Fruit fly (Drosophila melanogaster) whole organism, wandering third instar larva: ENCODE data around the gene Jhbp3.

Source experiments
- CG32264 ChIP-seq: fragments of 200-800 bp; sonication (Bioruptor generic); optimal IDR thresholded peaks from 2 replicates; lab custom pipeline; 2016; ENCODE audit warnings: missing biosample characterization, missing genetic modification characterization
- Dfd ChIP-seq: fragments of >200 bp; optimal IDR thresholded peaks from 2 replicates; lab custom pipeline; 2017; ENCODE audit warnings: missing biosample characterization, missing genetic modification characterization
- Hr83 ChIP-seq: fragments of 200-300 bp; sonication (Bioruptor generic); optimal IDR thresholded peaks from 2 replicates; lab custom pipeline; 2016; ENCODE audit warnings: missing biosample characterization, mild to moderate bottlenecking, missing genetic modification characterization, moderate library complexity; ENCODE audit not compliant: poor library complexity, severe bottlenecking
- Jra ChIP-seq: sonication (Bioruptor generic); optimal IDR thresholded peaks from 2 replicates; lab custom pipeline; 2016; ENCODE audit warnings: missing biosample characterization, missing genetic modification characterization
- Mio ChIP-seq: sonication (Bioruptor generic); optimal IDR thresholded peaks from 2 replicates; lab custom pipeline; 2016; ENCODE audit warnings: missing biosample characterization, missing genetic modification characterization
- br ChIP-seq: fragments of 200-800 bp; sonication (Bioruptor generic); optimal IDR thresholded peaks from 2 replicates; lab custom pipeline; 2016; ENCODE audit warnings: missing biosample characterization, missing genetic modification characterization
- dmrt93B ChIP-seq: fragments of 200-800 bp; sonication (Bioruptor generic); optimal IDR thresholded peaks from 2 replicates; lab custom pipeline; 2018; ENCODE audit warnings: missing biosample characterization, mild to moderate bottlenecking, missing genetic modification characterization
- psq ChIP-seq: fragments of 200-800 bp; sonication (Bioruptor generic); optimal IDR thresholded peaks from 3 replicates; lab custom pipeline; 2017; ENCODE audit warnings: missing biosample characterization, mild to moderate bottlenecking, missing genetic modification characterization, moderate library complexity
- usp ChIP-seq: fragments of >200 bp; optimal IDR thresholded peaks from 2 replicates; lab custom pipeline; 2017; ENCODE audit warnings: missing biosample characterization, missing genetic modification characterization
- woc ChIP-seq: sonication (Bioruptor generic); optimal IDR thresholded peaks from 2 replicates; lab custom pipeline; 2016; ENCODE audit warnings: missing biosample characterization, mild to moderate bottlenecking, missing genetic modification characterization

DNA sequence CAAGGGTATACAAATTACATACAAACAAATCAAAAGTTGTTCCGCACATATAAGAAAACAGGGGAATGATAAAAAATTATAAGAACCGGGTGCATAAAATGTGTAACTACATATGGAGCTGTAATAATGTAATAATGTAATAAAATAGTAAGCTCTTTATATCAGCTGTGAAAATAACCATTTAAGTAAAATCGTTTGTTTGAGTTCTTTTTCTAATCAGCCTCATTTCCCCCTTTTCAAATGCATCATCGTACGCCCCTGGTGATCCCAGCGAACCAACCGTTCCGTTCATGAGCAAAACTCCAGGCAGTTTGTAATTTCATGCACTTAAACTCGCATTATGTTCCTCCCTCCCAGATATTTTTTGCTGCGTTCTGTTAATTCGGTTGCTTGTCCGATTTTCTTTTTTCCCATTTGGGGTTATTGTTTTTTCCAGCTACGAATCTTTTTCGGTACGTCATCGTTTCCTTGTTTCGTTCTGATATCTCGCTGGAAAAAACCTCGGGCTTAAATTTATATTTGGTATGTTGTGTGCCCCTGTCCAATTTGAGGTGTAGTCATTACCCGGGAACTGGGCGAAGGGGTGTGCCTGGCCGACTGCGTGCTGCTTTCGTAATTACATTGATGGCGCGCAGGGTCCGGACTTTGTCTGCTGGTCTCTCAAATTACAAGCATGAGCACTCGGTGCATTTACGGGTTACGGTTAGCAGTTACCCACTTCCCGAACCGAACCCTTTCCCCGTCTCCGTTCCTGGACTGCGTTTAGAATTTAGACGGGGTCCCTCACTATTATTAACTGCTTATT lies 42.5 kb upstream of the Jhbp3 start:
- TF ChIP-seq psq (GFP tag; lab: Kevin White, UChicago) = peak; percentile 67
- no peak for TF ChIP-seq usp (GFP tag; lab: Kevin White, UChicago)
- peak; percentile 26 for TF ChIP-seq CG32264 (GFP tag; lab: Kevin White, UChicago)
- TF ChIP-seq woc (GFP tag; lab: Kevin White, UChicago) = peak; percentile 46
- TF ChIP-seq Mio = no peak
- no peak for TF ChIP-seq Dfd (GFP tag; lab: Kevin White, UChicago)
- peak; percentile 65 for TF ChIP-seq dmrt93B
- TF ChIP-seq Hr83 (GFP tag; lab: Kevin White, UChicago) = no peak
- peak; percentile 72 for TF ChIP-seq br
- TF ChIP-seq Jra = no peak
